Fruit fly (Drosophila melanogaster) whole organism, embryonic: ENCODE measurements around the gene mino.

ENCODE experiments used
- CG10147 ChIP-seq: fragments of 200-800 bp; sonication (Bioruptor generic); optimal IDR thresholded peaks from 2 replicates; lab custom pipeline; 2019; ENCODE audit warnings: missing biosample characterization, mild to moderate bottlenecking, missing genetic modification characterization, moderate library complexity
- CG10209 ChIP-seq: fragments of 200-800 bp; sonication (Bioruptor generic); optimal IDR thresholded peaks from 3 replicates; lab custom pipeline; 2017; ENCODE audit warnings: missing biosample characterization, mild to moderate bottlenecking, missing genetic modification characterization, missing genetic modification reagents
- CG10267 ChIP-seq: fragments of 200-800 bp; sonication (Bioruptor generic); optimal IDR thresholded peaks from 2 replicates; lab custom pipeline; 2018; ENCODE audit warnings: missing biosample characterization, mild to moderate bottlenecking, missing genetic modification characterization, moderate library complexity
- CG12299 ChIP-seq: fragments of 200-800 bp; sonication (Bioruptor generic); optimal IDR thresholded peaks from 2 replicates; lab custom pipeline; 2018; ENCODE audit warnings: missing biosample characterization, mild to moderate bottlenecking, missing genetic modification characterization
- CG12659 ChIP-seq: fragments of 200-800 bp; sonication (Bioruptor generic); optimal IDR thresholded peaks from 3 replicates; lab custom pipeline; 2017; ENCODE audit warnings: mild to moderate bottlenecking, missing biosample characterization, missing genetic modification reagents, missing genetic modification characterization
- CG14441 ChIP-seq: fragments of 200-800 bp; sonication (Bioruptor generic); IDR thresholded peaks from 2 replicates; pipeline ENCODE4 v1.3.6; 2022; ENCODE audit warnings: missing biosample characterization, missing genetic modification characterization
- CG1647 ChIP-seq: fragments of 200-800 bp; sonication (Bioruptor generic); optimal IDR thresholded peaks from 3 replicates; lab custom pipeline; 2016; ENCODE audit warnings: missing biosample characterization, missing genetic modification characterization
- CG17385 ChIP-seq: fragments of 200-800 bp; sonication (Bioruptor generic); optimal IDR thresholded peaks from 3 replicates; lab custom pipeline; 2018; ENCODE audit warnings: missing biosample characterization, mild to moderate bottlenecking, missing genetic modification characterization
- CG34376 ChIP-seq: fragments of 200-800 bp; sonication (Bioruptor generic); optimal IDR thresholded peaks from 2 replicates; lab custom pipeline; 2018; ENCODE audit warnings: missing biosample characterization, mild to moderate bottlenecking, missing genetic modification characterization
- CG42726 ChIP-seq: fragments of 200-800 bp; sonication (Bioruptor generic); IDR thresholded peaks from 2 replicates; pipeline ENCODE4 v1.3.6; 2022; ENCODE audit warnings: missing biosample characterization, missing genetic modification characterization; ENCODE audit not compliant: partially characterized antibody
- CG4617 ChIP-seq: fragments of 200-800 bp; sonication (Bioruptor generic); optimal IDR thresholded peaks from 3 replicates; lab custom pipeline; 2016; ENCODE audit warnings: missing biosample characterization, missing genetic modification characterization, borderline replicate concordance
- CG6689 ChIP-seq: fragments of 200-800 bp; sonication (Bioruptor generic); IDR thresholded peaks from 2 replicates; pipeline ENCODE4 v1.3.6; 2022; ENCODE audit warnings: missing biosample characterization, missing genetic modification characterization
- CG8290 ChIP-seq, 3 experiments: fragments of 200-800 bp; sonication (Bioruptor generic); optimal IDR thresholded peaks; 2 replicates each; lab custom pipeline; 2016 to 2019; ENCODE audit warnings: missing biosample characterization in 3 of 3, missing genetic modification characterization in 3 of 3, mild to moderate bottlenecking in 2 of 3, moderate library complexity in 1 of 3
- CG9215 ChIP-seq: fragments of 200-800 bp; sonication (Bioruptor generic); IDR thresholded peaks from 2 replicates; pipeline ENCODE4 v1.3.6; 2022; ENCODE audit warnings: missing biosample characterization, missing genetic modification characterization
- CG9437 ChIP-seq: fragments of 200-800 bp; sonication (Bioruptor generic); optimal IDR thresholded peaks from 2 replicates; lab custom pipeline; 2018; ENCODE audit warnings: missing biosample characterization, mild to moderate bottlenecking, missing genetic modification characterization
- CG9932 ChIP-seq: fragments of 200-800 bp; sonication (Bioruptor generic); IDR thresholded peaks from 2 replicates; pipeline ENCODE4 v1.3.6; 2022; ENCODE audit warnings: missing biosample characterization, missing genetic modification characterization
- CHES-1-like ChIP-seq: fragments of 200-800 bp; sonication (Bioruptor generic); optimal IDR thresholded peaks from 2 replicates; lab custom pipeline; 2016; ENCODE audit warnings: missing biosample characterization, missing genetic modification characterization
- Dip3 ChIP-seq: fragments of 200-800 bp; sonication (Bioruptor generic); optimal IDR thresholded peaks from 3 replicates; lab custom pipeline; 2016; ENCODE audit warnings: missing biosample characterization, missing genetic modification characterization
- Doc3 ChIP-seq: fragments of 200-800 bp; sonication (Bioruptor generic); IDR thresholded peaks from 3 replicates; pipeline ENCODE4 v1.3.6; 2022; ENCODE audit warnings: missing biosample characterization, missing genetic modification characterization; ENCODE audit not compliant: partially characterized antibody
- Elba2 ChIP-seq: fragments of 200-800 bp; sonication (Bioruptor generic); optimal IDR thresholded peaks from 3 replicates; lab custom pipeline; 2016; ENCODE audit warnings: missing biosample characterization, missing genetic modification characterization
- Fer1 ChIP-seq: fragments of 200-800 bp; sonication (Bioruptor generic); optimal IDR thresholded peaks from 2 replicates; lab custom pipeline; 2017; ENCODE audit warnings: missing biosample characterization, mild to moderate bottlenecking, missing genetic modification characterization
- Fer2 ChIP-seq: fragments of 200-800 bp; sonication (Bioruptor generic); optimal IDR thresholded peaks from 2 replicates; lab custom pipeline; 2018; ENCODE audit warnings: missing biosample characterization, mild to moderate bottlenecking, missing genetic modification characterization, moderate library complexity
- HmgZ ChIP-seq: fragments of 200-800 bp; sonication (Bioruptor generic); optimal IDR thresholded peaks from 2 replicates; lab custom pipeline; 2018; ENCODE audit warnings: missing biosample characterization, mild to moderate bottlenecking, missing genetic modification characterization
- Mad ChIP-seq: fragments of 200-800 bp; sonication (Bioruptor generic); optimal IDR thresholded peaks from 2 replicates; lab custom pipeline; 2016; ENCODE audit warnings: missing biosample characterization, missing genetic modification characterization
- Oli ChIP-seq: fragments of 200-800 bp; sonication (Bioruptor generic); optimal IDR thresholded peaks from 2 replicates; lab custom pipeline; 2018; ENCODE audit warnings: missing biosample characterization, mild to moderate bottlenecking, missing genetic modification characterization, moderate library complexity
- Sin3A ChIP-seq: fragments of >200 bp; optimal IDR thresholded peaks from 2 replicates; lab custom pipeline; 2018
- Ssrp ChIP-seq: fragments of 200-800 bp; sonication (Bioruptor generic); optimal IDR thresholded peaks from 2 replicates; lab custom pipeline; 2018; ENCODE audit warnings: missing biosample characterization, mild to moderate bottlenecking, missing genetic modification characterization, moderate library complexity
- YL-1 ChIP-seq: fragments of 200-800 bp; sonication (Bioruptor generic); optimal IDR thresholded peaks from 3 replicates; lab custom pipeline; 2017; ENCODE audit warnings: missing biosample characterization, mild to moderate bottlenecking, missing genetic modification characterization
- abd-A ChIP-seq: fragments of 200-800 bp; sonication (Bioruptor generic); optimal IDR thresholded peaks from 3 replicates; lab custom pipeline; 2019; ENCODE audit warnings: missing biosample characterization, mild to moderate bottlenecking, missing genetic modification characterization, moderate library complexity
- ase ChIP-seq: fragments of 200-800 bp; sonication (Bioruptor generic); IDR thresholded peaks from 3 replicates; pipeline ENCODE4 v1.3.6; 2022; ENCODE audit warnings: missing biosample characterization, missing genetic modification characterization
- ato ChIP-seq: fragments of 200-800 bp; sonication (Bioruptor generic); IDR thresholded peaks from 2 replicates; pipeline ENCODE4 v1.3.6; 2022; ENCODE audit warnings: missing biosample characterization, missing genetic modification characterization; ENCODE audit not compliant: partially characterized antibody
- az2 ChIP-seq: fragments of 200-800 bp; sonication (Bioruptor generic); optimal IDR thresholded peaks from 3 replicates; lab custom pipeline; 2016; ENCODE audit warnings: missing biosample characterization, missing genetic modification characterization
- caup ChIP-seq: fragments of 200-800 bp; sonication (Bioruptor generic); optimal IDR thresholded peaks from 3 replicates; lab custom pipeline; 2017; ENCODE audit warnings: missing biosample characterization, mild to moderate bottlenecking, missing genetic modification characterization, moderate library complexity; ENCODE audit not compliant: severe bottlenecking
- chinmo ChIP-seq: fragments of 200-800 bp; sonication (Bioruptor generic); IDR thresholded peaks from 4 replicates; pipeline ENCODE4 v1.3.6; 2022; ENCODE audit warnings: missing biosample characterization, missing genetic modification characterization; ENCODE audit not compliant: partially characterized antibody
- crp ChIP-seq, 2 experiments: fragments of 200-800 bp; sonication (Bioruptor generic); optimal IDR thresholded peaks; 2 replicates in 1 of 2; 3 replicates in 1 of 2; lab custom pipeline; 2017; ENCODE audit warnings: missing biosample characterization in 2 of 2, missing genetic modification characterization in 2 of 2, mild to moderate bottlenecking in 1 of 2, moderate library complexity in 1 of 2
- emc ChIP-seq: fragments of 200-800 bp; sonication (Bioruptor generic); optimal IDR thresholded peaks from 2 replicates; lab custom pipeline; 2016; ENCODE audit warnings: missing biosample characterization, missing genetic modification characterization
- fru ChIP-seq: fragments of >200 bp; optimal IDR thresholded peaks from 2 replicates; lab custom pipeline; 2017
- gt ChIP-seq: fragments of 200-800 bp; sonication (Bioruptor generic); IDR thresholded peaks from 2 replicates; pipeline ENCODE4 v1.3.6; 2022; ENCODE audit warnings: missing biosample characterization, missing genetic modification characterization
- lbe ChIP-seq: fragments of 200-800 bp; sonication (Bioruptor generic); optimal IDR thresholded peaks from 2 replicates; lab custom pipeline; 2016; ENCODE audit warnings: missing biosample characterization, mild to moderate bottlenecking, missing genetic modification characterization
- lmd ChIP-seq: fragments of 200-800 bp; sonication (Bioruptor generic); IDR thresholded peaks from 2 replicates; pipeline ENCODE4 v1.3.6; 2022; ENCODE audit warnings: missing biosample characterization, missing genetic modification characterization
- mirr ChIP-seq: fragments of 200-800 bp; sonication (Bioruptor generic); optimal IDR thresholded peaks from 3 replicates; lab custom pipeline; 2018; ENCODE audit warnings: missing biosample characterization, mild to moderate bottlenecking, missing genetic modification characterization
- pb ChIP-seq: fragments of 200-800 bp; sonication (Bioruptor generic); optimal IDR thresholded peaks from 3 replicates; lab custom pipeline; 2016; ENCODE audit warnings: missing biosample characterization, missing genetic modification characterization
- pnt ChIP-seq: fragments of 200-800 bp; sonication (Bioruptor generic); optimal IDR thresholded peaks from 3 replicates; lab custom pipeline; 2016; ENCODE audit warnings: missing biosample characterization, missing genetic modification characterization
- rib ChIP-seq: fragments of 200-800 bp; sonication (Bioruptor generic); IDR thresholded peaks from 2 replicates; pipeline ENCODE4 v1.3.6; 2022; ENCODE audit warnings: missing biosample characterization, missing genetic modification characterization
- sna ChIP-seq: fragments of 200-800 bp; sonication (Bioruptor generic); IDR thresholded peaks from 2 replicates; pipeline ENCODE4 v1.3.6; 2022; ENCODE audit warnings: missing biosample characterization, missing genetic modification characterization; ENCODE audit not compliant: partially characterized antibody
- sob ChIP-seq: fragments of 200-800 bp; sonication (Bioruptor generic); IDR thresholded peaks from 2 replicates; pipeline ENCODE4 v1.3.6; 2022; ENCODE audit warnings: missing biosample characterization, missing genetic modification characterization
- twi ChIP-seq: fragments of 200-800 bp; optimal IDR thresholded peaks from 2 replicates; lab custom pipeline; 2019; ENCODE audit warnings: missing biosample characterization, mild to moderate bottlenecking, missing genetic modification characterization, moderate library complexity
- wek ChIP-seq: fragments of 200-800 bp; sonication (Bioruptor generic); optimal IDR thresholded peaks from 3 replicates; lab custom pipeline; 2018; ENCODE audit warnings: missing biosample characterization, mild to moderate bottlenecking, missing genetic modification characterization, moderate library complexity

mino gene

DNA sequence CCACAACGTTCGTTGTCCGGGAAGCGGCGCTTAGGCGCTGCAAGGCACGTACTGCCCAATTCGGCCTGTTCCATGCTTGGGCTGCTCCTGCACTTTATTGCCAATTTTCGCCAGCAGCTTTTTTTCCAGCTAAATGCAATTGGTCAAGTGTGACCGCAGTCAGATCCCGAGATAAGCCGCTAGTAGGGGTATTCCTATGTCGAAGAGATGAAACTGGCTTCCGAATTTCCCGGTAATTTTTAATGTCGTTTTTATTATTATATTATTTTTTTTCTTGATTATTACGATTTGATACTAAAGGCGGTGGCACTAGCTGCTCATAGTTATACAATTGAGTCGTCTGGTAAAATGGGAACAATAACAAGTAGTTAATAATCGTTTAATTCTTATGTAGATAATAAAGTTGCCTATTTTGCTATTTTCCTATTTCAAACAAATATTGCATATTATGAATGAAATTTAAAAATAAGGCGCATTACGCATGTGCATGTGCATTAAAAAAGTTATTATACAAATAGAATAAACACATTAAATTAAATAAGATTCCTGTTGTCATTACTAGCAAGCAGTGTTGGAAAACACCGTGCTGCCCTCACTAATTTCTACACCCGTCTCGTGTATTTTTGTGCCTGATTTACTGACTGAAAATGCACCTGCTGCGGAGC lies 8.5 kb upstream of the mino start, which contains the start of the genes CG5003 and mRpS22 (continued):
- TF ChIP-seq twi (tag; lab: Kevin White, UChicago) (peak; percentile 39), pb (GFP tag; lab: Kevin White, UChicago) (no peak), CHES-1-like (GFP tag; lab: Kevin White, UChicago) (peak; percentile 11), CG8290 (GFP tag; optimal IDR thresholded peaks at IDR 0.05; lab: Kevin White, UChicago) (no peak), CG8290 (tag; optimal IDR thresholded peaks at IDR 0.05; lab: Kevin White, UChicago) (peak in 1 of 2 experiments; percentile 7), Mad (GFP tag; lab: Kevin White, UChicago) (peak; percentile 27), HmgZ (tag; lab: Kevin White, UChicago) (peak; percentile 32), wek (GFP tag; lab: Kevin White, UChicago) (peak; percentile 94), emc (GFP tag; lab: Kevin White, UChicago) (no peak), Oli (peak; percentile 28), CG6689 (GFP tag; lab: Robert Waterston, UW) (peak; percentile 69), Ssrp (peak; percentile 58), CG34376 (peak; percentile 20), CG12659 (peak; percentile 64), Doc3 (GFP tag; lab: Robert Waterston, UW) (no peak), YL-1 (GFP tag; lab: Kevin White, UChicago) (peak; percentile 39), CG42726 (no peak), sna (GFP tag; lab: Robert Waterston, UW) (no peak), chinmo (GFP tag; lab: Robert Waterston, UW) (0 out of 4 replicates have a peak, but pooled peaks have one; percentile 32), crp (GFP tag; optimal IDR thresholded peaks at IDR 0.05; lab: Kevin White, UChicago) (peak in 1 of 2 experiments; percentile 19), lmd (GFP tag; lab: Robert Waterston, UW) (peak; percentile 24; the same call in 1 of the 2 replicates), fru (lab: Kevin White, UChicago) (no peak), CG9215 (GFP tag; lab: Robert Waterston, UW) (peak; percentile 45), CG10267 (tag; lab: Kevin White, UChicago) (peak; percentile 93), CG9932 (GFP tag; lab: Robert Waterston, UW) (peak; percentile 78), abd-A (tag; lab: Kevin White, UChicago) (no peak), az2 (GFP tag; lab: Kevin White, UChicago) (peak; percentile 58), Elba2 (peak; percentile 66), CG1647 (GFP tag; lab: Kevin White, UChicago) (peak; percentile 55), CG10209 (GFP tag; lab: Kevin White, UChicago) (peak; percentile 50), lbe (GFP tag; lab: Kevin White, UChicago) (peak; percentile 29), Dip3 (GFP tag; lab: Kevin White, UChicago) (peak; percentile 6), ato (GFP tag; lab: Robert Waterston, UW) (no peak), CG14441 (peak; percentile 29; the same call in 1 of the 2 replicates), caup (GFP tag; lab: Kevin White, UChicago) (peak; percentile 39), CG12299 (tag; lab: Kevin White, UChicago) (no peak), Fer2 (tag; lab: Kevin White, UChicago) (peak; percentile 63), rib (GFP tag; lab: Robert Waterston, UW) (peak; percentile 20; the same call in 1 of the 2 replicates), gt (GFP tag; lab: Robert Waterston, UW) (no peak), ase (0 out of 3 replicates have a peak, but pooled peaks have one; percentile 8), CG4617 (no peak), sob (GFP tag; lab: Robert Waterston, UW) (peak; percentile 74), CG9437 (GFP tag; lab: Kevin White, UChicago) (peak; percentile 60), mirr (peak; percentile 3), Fer1 (GFP tag; lab: Kevin White, UChicago) (peak; percentile 47), CG10147 (peak; percentile 27), Sin3A (peak; percentile 1), pnt (GFP tag; lab: Kevin White, UChicago) (no peak), CG17385 (peak; percentile 55)
